Fruit fly (Drosophila melanogaster): ENCODE data around the gene cindr.

dm6 chr3R:30849473-30850145, 41.2 kb downstream of the cindr start:
- no peak for TF ChIP-seq OdsH (GFP tag; optimal IDR thresholded peaks at IDR 0.05)
- TF ChIP-seq tai (GFP tag; optimal IDR thresholded peaks at IDR 0.05) = no peak
- TF ChIP-seq Hr83 (GFP tag; optimal IDR thresholded peaks at IDR 0.05; ENCODE audit: poor library complexity, severe bottlenecking) = no peak
- TF ChIP-seq h (GFP tag; optimal IDR thresholded peaks at IDR 0.05) = no peak
- no peak for TF ChIP-seq N (GFP tag; optimal IDR thresholded peaks at IDR 0.05)
- no peak for TF ChIP-seq usp (GFP tag; optimal IDR thresholded peaks at IDR 0.05)

All from whole organism, wandering third instar larva.